Worm (Caenorhabditis elegans): ENCODE data around the gene zipt-16.

DNA sequence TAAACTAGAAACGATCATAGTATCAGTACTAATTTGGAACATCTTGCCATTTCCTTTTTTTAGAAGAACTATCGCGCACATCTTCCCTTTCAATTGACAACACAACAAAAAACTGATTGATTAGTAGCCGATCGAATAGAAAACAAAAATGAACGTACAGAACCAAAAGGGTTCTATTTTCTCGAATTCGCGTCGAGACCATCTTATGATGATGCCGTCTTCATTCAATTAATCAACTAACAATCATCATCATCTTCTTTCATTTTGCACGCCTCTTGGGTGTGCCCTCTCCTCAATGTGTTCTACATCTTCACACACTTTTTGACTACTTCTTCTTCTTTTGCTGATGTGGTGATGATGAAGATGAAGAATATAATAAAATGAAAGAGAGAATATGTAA lies 37.0 kb downstream of the zipt-16 start:
- no peak for TF ChIP-seq W03F9.2 (tag; optimal IDR thresholded peaks at IDR 0.05)
- TF ChIP-seq him-1 (tag; optimal IDR thresholded peaks at IDR 0.05) = no peak
- TF ChIP-seq dao-5 (tag; optimal IDR thresholded peaks at IDR 0.05) = no peak

Data from whole organism, L4/young adult.